Worm (Caenorhabditis elegans) whole organism, early embryonic: ENCODE data around the gene T25B6.4.

Source experiments
- aly-1 ChIP-seq: sonication (generic microtip); optimal IDR thresholded peaks from 2 replicates; lab custom pipeline; 2016; ENCODE audit warnings: missing genetic modification characterization, missing compliant biosample characterization
- ama-1 ChIP-seq: fragments of 150-350 bp; optimal IDR thresholded peaks from 2 replicates; lab custom pipeline; 2014
- hmbx-1 ChIP-seq: sonication (generic microtip); optimal IDR thresholded peaks from 2 replicates; lab custom pipeline; 2016; ENCODE audit warnings: mild to moderate bottlenecking, missing genetic modification characterization, missing compliant biosample characterization
- hnd-1 ChIP-seq: sonication (generic microtip); optimal IDR thresholded peaks from 2 replicates; lab custom pipeline; 2016; ENCODE audit warnings: missing genetic modification characterization, missing compliant biosample characterization
- scrt-1 ChIP-seq: fragments of 200-800 bp; sonication (Bioruptor generic); IDR thresholded peaks from 2 replicates; pipeline ENCODE4 v1.3.6; 2022; ENCODE audit warnings: missing genetic modification characterization, missing compliant biosample characterization
- tra-4 ChIP-seq: sonication (generic microtip); optimal IDR thresholded peaks from 2 replicates; lab custom pipeline; 2017; ENCODE audit warnings: missing genetic modification characterization, missing compliant biosample characterization

- TF ChIP-seq scrt-1 (GFP tag; lab: Robert Waterston, UW) (no peak), aly-1 (no peak), ama-1 (lab: Kevin White, UChicago) (no peak), hmbx-1 (tag; lab: Kevin White, UChicago) (no peak), hnd-1 (no peak), tra-4 (tag; lab: Kevin White, UChicago) (no peak)
Measured at ce11 chrX:9022779-9023178, 7.3 kb downstream of the T25B6.4 start, which contains the start of gene T25B6.6.
